Worm (Caenorhabditis elegans) whole organism, L4 larva: ENCODE measurements around the gene C50H2.7.

Source experiments
- ceh-82 ChIP-seq: sonication (generic microtip); optimal IDR thresholded peaks from 2 replicates; lab custom pipeline; 2017; ENCODE audit warnings: missing biosample characterization, missing genetic modification characterization
- nhr-10 ChIP-seq: fragments of 150-350 bp; optimal IDR thresholded peaks from 2 replicates; lab custom pipeline; 2014; ENCODE audit warnings: missing biosample characterization, missing genetic modification characterization

DNA sequence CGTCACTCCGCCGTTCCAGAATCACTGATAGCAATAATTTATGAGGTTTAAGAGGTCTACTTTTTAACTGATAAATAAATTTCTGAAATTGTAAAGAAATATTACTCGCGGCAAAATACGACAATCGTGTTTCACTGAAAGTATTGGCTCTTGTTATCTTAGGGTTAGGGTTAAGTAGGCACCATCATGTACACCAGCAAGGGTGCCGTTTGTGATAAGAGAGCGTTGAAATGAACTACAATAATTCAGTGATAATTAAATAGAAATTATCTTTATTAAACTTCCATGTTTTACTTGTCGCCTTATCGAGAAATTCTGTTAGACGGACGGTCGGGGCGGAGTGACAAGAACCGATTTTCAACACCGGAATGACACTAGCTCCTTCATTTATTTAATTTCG is 3.1 kb downstream of the C50H2.7 start:
- no peak for TF ChIP-seq ceh-82
- no peak for TF ChIP-seq nhr-10
